Fruit fly (Drosophila melanogaster) whole organism, embryonic: ENCODE data around the gene Nup153.

Source experiments
- Adf1 ChIP-seq: fragments of 200-800 bp; sonication (Bioruptor generic); IDR thresholded peaks from 2 replicates; pipeline ENCODE4 v1.3.6; 2022; ENCODE audit warnings: missing biosample characterization, missing genetic modification characterization
- CG10209 ChIP-seq: fragments of 200-800 bp; sonication (Bioruptor generic); optimal IDR thresholded peaks from 3 replicates; lab custom pipeline; 2017; ENCODE audit warnings: missing biosample characterization, mild to moderate bottlenecking, missing genetic modification characterization, missing genetic modification reagents
- CG11093 ChIP-seq: fragments of 200-800 bp; sonication (Bioruptor generic); IDR thresholded peaks from 3 replicates; pipeline ENCODE4 v1.3.6; 2022; ENCODE audit warnings: missing biosample characterization, missing genetic modification characterization
- CG11695 ChIP-seq: fragments of 200-800 bp; sonication (Bioruptor generic); IDR thresholded peaks from 3 replicates; pipeline ENCODE4 v1.3.6; 2022; ENCODE audit warnings: missing biosample characterization, missing genetic modification characterization
- CG13296 ChIP-seq: fragments of 200-800 bp; sonication (Bioruptor generic); optimal IDR thresholded peaks from 3 replicates; lab custom pipeline; 2018; ENCODE audit warnings: missing biosample characterization, mild to moderate bottlenecking, missing genetic modification characterization
- CG15269 ChIP-seq: fragments of 200-800 bp; sonication (Bioruptor generic); optimal IDR thresholded peaks from 2 replicates; lab custom pipeline; 2018; ENCODE audit warnings: missing biosample characterization, mild to moderate bottlenecking, missing genetic modification characterization, moderate library complexity
- CG16863 ChIP-seq: fragments of 200-800 bp; sonication (Bioruptor generic); optimal IDR thresholded peaks from 3 replicates; lab custom pipeline; 2016; ENCODE audit warnings: missing biosample characterization, missing genetic modification characterization
- CG2712 ChIP-seq: fragments of 200-800 bp; optimal IDR thresholded peaks from 3 replicates; lab custom pipeline; 2019; ENCODE audit warnings: missing biosample characterization, mild to moderate bottlenecking, missing genetic modification characterization, moderate library complexity
- CG30403 ChIP-seq: fragments of 200-800 bp; sonication (Bioruptor generic); optimal IDR thresholded peaks from 3 replicates; lab custom pipeline; 2016; ENCODE audit warnings: missing biosample characterization, missing genetic modification characterization
- CG3065 ChIP-seq: fragments of 200-800 bp; sonication (Bioruptor generic); optimal IDR thresholded peaks from 2 replicates; lab custom pipeline; 2016; ENCODE audit warnings: missing biosample characterization, missing genetic modification characterization
- CG3847 ChIP-seq: fragments of 200-800 bp; sonication (Bioruptor generic); IDR thresholded peaks from 2 replicates; pipeline ENCODE4 v1.3.6; 2022; ENCODE audit warnings: missing biosample characterization, missing genetic modification characterization
- CG4730 ChIP-seq: fragments of 200-800 bp; sonication (Bioruptor generic); IDR thresholded peaks from 2 replicates; pipeline ENCODE4 v1.3.6; 2022; ENCODE audit warnings: missing biosample characterization, missing genetic modification characterization
- CG7357 ChIP-seq: fragments of 200-800 bp; sonication (Bioruptor generic); IDR thresholded peaks from 3 replicates; pipeline ENCODE4 v1.3.6; 2022; ENCODE audit warnings: missing biosample characterization, missing genetic modification characterization
- CG9932 ChIP-seq: fragments of 200-800 bp; sonication (Bioruptor generic); IDR thresholded peaks from 2 replicates; pipeline ENCODE4 v1.3.6; 2022; ENCODE audit warnings: missing biosample characterization, missing genetic modification characterization
- Chrac-16 ChIP-seq: fragments of 200-800 bp; sonication (Bioruptor generic); optimal IDR thresholded peaks from 3 replicates; lab custom pipeline; 2016; ENCODE audit warnings: missing biosample characterization, missing genetic modification characterization
- CoRest ChIP-seq: fragments of 200-800 bp; sonication (Bioruptor generic); optimal IDR thresholded peaks from 3 replicates; lab custom pipeline; 2018; ENCODE audit warnings: missing biosample characterization, mild to moderate bottlenecking, missing genetic modification characterization, moderate library complexity
- D19A ChIP-seq: fragments of 200-800 bp; optimal IDR thresholded peaks from 3 replicates; lab custom pipeline; 2019; ENCODE audit warnings: missing biosample characterization, mild to moderate bottlenecking, missing genetic modification characterization, moderate library complexity
- Dek ChIP-seq: fragments of 200-800 bp; sonication (Bioruptor generic); optimal IDR thresholded peaks from 3 replicates; lab custom pipeline; 2019; ENCODE audit warnings: missing biosample characterization, mild to moderate bottlenecking, missing genetic modification characterization, moderate library complexity
- Dip3 ChIP-seq: fragments of 200-800 bp; sonication (Bioruptor generic); optimal IDR thresholded peaks from 3 replicates; lab custom pipeline; 2016; ENCODE audit warnings: missing biosample characterization, missing genetic modification characterization
- Gsc ChIP-seq: fragments of 200-800 bp; sonication (Bioruptor generic); IDR thresholded peaks from 2 replicates; pipeline ENCODE4 v1.3.6; 2022; ENCODE audit warnings: missing biosample characterization, missing genetic modification characterization
- H15 ChIP-seq: fragments of 200-800 bp; sonication (Bioruptor generic); IDR thresholded peaks from 3 replicates; pipeline ENCODE4 v1.3.6; 2022; ENCODE audit warnings: missing biosample characterization, missing genetic modification characterization
- HmgD ChIP-seq: fragments of 200-800 bp; sonication (Bioruptor generic); optimal IDR thresholded peaks from 3 replicates; lab custom pipeline; 2016; ENCODE audit warnings: missing biosample characterization, missing genetic modification characterization
- Mad ChIP-seq: fragments of 200-800 bp; sonication (Bioruptor generic); optimal IDR thresholded peaks from 2 replicates; lab custom pipeline; 2016; ENCODE audit warnings: missing biosample characterization, missing genetic modification characterization
- Med ChIP-seq: fragments of 200-800 bp; sonication (Bioruptor generic); peaks from one replicate; lab custom pipeline; 2016; ENCODE audit warnings: missing biosample characterization, missing genetic modification characterization, mild to moderate bottlenecking, inconsistent platforms, moderate library complexity
- Mes4 ChIP-seq: fragments of 200-800 bp; sonication (Bioruptor generic); optimal IDR thresholded peaks from 2 replicates; lab custom pipeline; 2016; ENCODE audit warnings: missing biosample characterization, missing genetic modification characterization
- Nf-YB ChIP-seq: fragments of 200-800 bp; sonication (Bioruptor generic); optimal IDR thresholded peaks from 3 replicates; lab custom pipeline; 2019; ENCODE audit warnings: missing biosample characterization, mild to moderate bottlenecking, missing genetic modification characterization, moderate library complexity
- Oaz ChIP-seq: fragments of 200-800 bp; sonication (Bioruptor generic); IDR thresholded peaks from 2 replicates; pipeline ENCODE4 v1.3.6; 2022; ENCODE audit warnings: missing biosample characterization, missing genetic modification characterization
- PHDP ChIP-seq: fragments of 200-800 bp; sonication (Bioruptor generic); optimal IDR thresholded peaks from 3 replicates; lab custom pipeline; 2018; ENCODE audit warnings: missing biosample characterization, mild to moderate bottlenecking, missing genetic modification characterization, moderate library complexity
- Ptx1 ChIP-seq: fragments of 200-800 bp; sonication (Bioruptor generic); IDR thresholded peaks from 2 replicates; pipeline ENCODE4 v1.3.6; 2022; ENCODE audit warnings: missing biosample characterization, missing genetic modification characterization
- Sox100B ChIP-seq: fragments of 200-800 bp; sonication (Bioruptor generic); optimal IDR thresholded peaks from 3 replicates; lab custom pipeline; 2018; ENCODE audit warnings: missing biosample characterization, mild to moderate bottlenecking, missing genetic modification characterization
- Usf ChIP-seq: fragments of 200-800 bp; sonication (Bioruptor generic); optimal IDR thresholded peaks from 2 replicates; lab custom pipeline; 2017; ENCODE audit warnings: missing genotype, missing biosample characterization, missing genetic modification characterization
- YL-1 ChIP-seq: fragments of 200-800 bp; sonication (Bioruptor generic); optimal IDR thresholded peaks from 3 replicates; lab custom pipeline; 2017; ENCODE audit warnings: missing biosample characterization, mild to moderate bottlenecking, missing genetic modification characterization
- bab2 ChIP-seq: fragments of 200-800 bp; sonication (Bioruptor generic); optimal IDR thresholded peaks from 2 replicates; lab custom pipeline; 2016; ENCODE audit warnings: missing biosample characterization, missing genetic modification characterization
- br ChIP-seq: fragments of >200 bp; optimal IDR thresholded peaks from 2 replicates; lab custom pipeline; 2017
- cwo ChIP-seq: fragments of 200-800 bp; sonication (Bioruptor generic); optimal IDR thresholded peaks from 3 replicates; lab custom pipeline; 2017; ENCODE audit warnings: missing biosample characterization, missing genetic modification characterization, mild to moderate bottlenecking, moderate library complexity, missing genetic modification reagents
- dmrt99B ChIP-seq: fragments of 200-800 bp; sonication (Bioruptor generic); optimal IDR thresholded peaks from 2 replicates; lab custom pipeline; 2018; ENCODE audit warnings: missing biosample characterization, mild to moderate bottlenecking, missing genetic modification characterization, moderate library complexity
- dysf ChIP-seq: fragments of 200-800 bp; sonication (Bioruptor generic); IDR thresholded peaks from 3 replicates; pipeline ENCODE4 v1.3.6; 2022; ENCODE audit warnings: missing biosample characterization, missing genetic modification characterization
- emc ChIP-seq: fragments of 200-800 bp; sonication (Bioruptor generic); optimal IDR thresholded peaks from 2 replicates; lab custom pipeline; 2016; ENCODE audit warnings: missing biosample characterization, missing genetic modification characterization
- esg ChIP-seq: fragments of 200-800 bp; sonication (Bioruptor generic); conservative IDR thresholded peaks from 2 replicates; pipeline ENCODE4 v1.3.6; 2022; ENCODE audit warnings: missing biosample characterization, missing genetic modification characterization
- eve ChIP-seq, 2 experiments: fragments of >200 bp; optimal IDR thresholded peaks; 2 replicates each; lab custom pipeline; 2017; ENCODE audit warnings: missing biosample characterization in 2 of 2, missing genetic modification characterization in 2 of 2
- fu2 ChIP-seq: fragments of 200-800 bp; sonication (Bioruptor generic); optimal IDR thresholded peaks from 2 replicates; lab custom pipeline; 2016; ENCODE audit warnings: missing biosample characterization, missing genetic modification characterization
- kay ChIP-seq: fragments of 200-800 bp; sonication (Bioruptor generic); optimal IDR thresholded peaks from 2 replicates; lab custom pipeline; 2016; ENCODE audit warnings: missing biosample characterization, missing genetic modification characterization
- lilli ChIP-seq: fragments of 200-800 bp; sonication (Bioruptor generic); optimal IDR thresholded peaks from 3 replicates; lab custom pipeline; 2016; ENCODE audit warnings: missing biosample characterization, missing genetic modification characterization
- pb ChIP-seq: fragments of 200-800 bp; sonication (Bioruptor generic); optimal IDR thresholded peaks from 3 replicates; lab custom pipeline; 2016; ENCODE audit warnings: missing biosample characterization, missing genetic modification characterization
- pho ChIP-seq: fragments of 200-800 bp; sonication (Bioruptor generic); optimal IDR thresholded peaks from 2 replicates; lab custom pipeline; 2016; ENCODE audit warnings: missing biosample characterization, missing genetic modification characterization
- sisA ChIP-seq: fragments of 200-800 bp; sonication (Bioruptor generic); IDR thresholded peaks from 2 replicates; pipeline ENCODE4 v1.3.6; 2022; ENCODE audit warnings: missing biosample characterization, missing genetic modification characterization
- sug ChIP-seq: fragments of 200-800 bp; optimal IDR thresholded peaks from 2 replicates; lab custom pipeline; 2019; ENCODE audit warnings: missing biosample characterization, mild to moderate bottlenecking, missing genetic modification characterization, moderate library complexity
- tin ChIP-seq: fragments of 200-800 bp; sonication (Bioruptor generic); optimal IDR thresholded peaks from 3 replicates; lab custom pipeline; 2016; ENCODE audit warnings: missing biosample characterization, missing genetic modification characterization
- trem ChIP-seq: fragments of 200-800 bp; optimal IDR thresholded peaks from 3 replicates; lab custom pipeline; 2019; ENCODE audit warnings: missing biosample characterization, mild to moderate bottlenecking, missing genetic modification characterization, moderate library complexity
- tup ChIP-seq: fragments of 200-800 bp; sonication (Bioruptor generic); optimal IDR thresholded peaks from 2 replicates; lab custom pipeline; 2016; ENCODE audit warnings: missing biosample characterization, mild to moderate bottlenecking, missing genetic modification characterization, moderate library complexity
- usp ChIP-seq: fragments of >200 bp; optimal IDR thresholded peaks from 2 replicates; lab custom pipeline; 2017; ENCODE audit warnings: missing biosample characterization, missing genetic modification characterization
- vfl ChIP-seq: fragments of 200-800 bp; sonication (Bioruptor generic); optimal IDR thresholded peaks from 2 replicates; lab custom pipeline; 2016; ENCODE audit warnings: missing biosample characterization, missing genetic modification characterization

Nup153 gene

DNA sequence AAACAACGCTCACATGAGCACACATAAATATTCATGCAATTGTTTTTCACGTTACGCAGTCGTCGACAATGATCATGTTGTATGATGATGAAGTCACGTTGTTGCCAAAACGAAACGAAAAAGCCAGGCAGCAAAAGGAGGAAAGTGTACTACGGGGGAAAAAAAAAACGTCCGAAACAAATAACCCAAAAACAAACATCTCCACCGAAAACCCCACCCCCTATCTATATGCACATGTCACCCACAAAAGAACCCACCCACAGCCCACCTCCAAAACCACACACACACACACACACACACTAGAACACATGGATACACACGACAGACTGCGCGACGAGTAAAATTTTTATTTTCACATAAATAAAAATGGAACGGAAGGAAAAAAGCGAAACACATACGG, 23.9 kb upstream of the Nup153 start:
- TF ChIP-seq PHDP (tag; lab: Kevin White, UChicago): no peak
- no peak for TF ChIP-seq Med
- no peak for TF ChIP-seq CG16863 (GFP tag; lab: Kevin White, UChicago)
- no peak for TF ChIP-seq br (lab: Kevin White, UChicago)
- no peak for TF ChIP-seq fu2 (GFP tag; lab: Kevin White, UChicago)
- TF ChIP-seq sisA (GFP tag; lab: Robert Waterston, UW): no peak

DNA sequence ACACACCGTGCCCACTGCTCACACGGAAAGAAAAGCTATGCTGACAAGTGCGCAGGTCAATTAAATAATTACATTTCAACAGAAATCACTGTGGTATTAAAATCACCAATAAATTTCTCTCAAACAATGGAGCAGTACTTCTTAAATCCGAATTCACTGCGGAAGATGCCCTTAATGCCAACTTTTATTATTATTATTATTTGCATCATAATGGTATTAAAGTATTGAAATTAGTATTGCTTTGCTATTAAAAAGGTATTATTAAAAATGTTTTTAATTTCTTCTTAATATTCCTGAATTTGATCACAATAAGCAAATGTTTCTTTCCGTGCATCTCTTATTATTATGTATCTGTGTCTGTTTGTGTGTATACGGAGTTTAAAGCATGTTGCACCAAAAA, 19.1 kb upstream of the Nup153 start:
- no peak for TF ChIP-seq Dip3
- no peak for TF ChIP-seq vfl
- no peak for TF ChIP-seq Mes4 (GFP tag; lab: Kevin White, UChicago)
- no peak for TF ChIP-seq emc (GFP tag; lab: Kevin White, UChicago)
- TF ChIP-seq lilli (GFP tag; lab: Kevin White, UChicago): peak; percentile 3
- TF ChIP-seq cwo (GFP tag; lab: Kevin White, UChicago): peak; percentile 45
- peak; percentile 4 for TF ChIP-seq sug
- peak; percentile 53 for TF ChIP-seq CG30403 (GFP tag; lab: Kevin White, UChicago)
- peak; percentile 55 for TF ChIP-seq CG2712 (tag; lab: Kevin White, UChicago)
- TF ChIP-seq CG15269 (tag; lab: Kevin White, UChicago): peak; percentile 57
- TF ChIP-seq H15 (GFP tag; lab: Robert Waterston, UW): no peak
- no peak for TF ChIP-seq CG3847 (GFP tag; lab: Robert Waterston, UW)
- TF ChIP-seq CG4730 (GFP tag; lab: Robert Waterston, UW): no peak
- TF ChIP-seq Usf: no peak
- no peak for TF ChIP-seq Mad (GFP tag; lab: Kevin White, UChicago)
- TF ChIP-seq CG9932 (GFP tag; lab: Robert Waterston, UW): no peak
- no peak for TF ChIP-seq CG11695 (GFP tag; lab: Robert Waterston, UW)
- TF ChIP-seq tin: peak; percentile 9
- no peak for TF ChIP-seq usp (GFP tag; lab: Kevin White, UChicago)
- TF ChIP-seq tup (GFP tag; lab: Kevin White, UChicago): no peak
- TF ChIP-seq Sox100B (GFP tag; lab: Kevin White, UChicago): peak; percentile 49
- no peak for TF ChIP-seq YL-1 (GFP tag; lab: Kevin White, UChicago)
- TF ChIP-seq esg (GFP tag; lab: Robert Waterston, UW): no peak
- peak; percentile 19 for TF ChIP-seq CG13296 (GFP tag; lab: Kevin White, UChicago)
- peak; percentile 74 for TF ChIP-seq dmrt99B (tag; lab: Kevin White, UChicago)
- peak; percentile 34; the same call in 2 of the 3 replicates for TF ChIP-seq dysf (GFP tag; lab: Robert Waterston, UW)
- TF ChIP-seq Nf-YB: no peak
- no peak for TF ChIP-seq kay (GFP tag; lab: Kevin White, UChicago)
- TF ChIP-seq pho (GFP tag; lab: Kevin White, UChicago): peak; percentile 3
- TF ChIP-seq D19A (tag; lab: Kevin White, UChicago): peak; percentile 13
- no peak for TF ChIP-seq Gsc (GFP tag; lab: Robert Waterston, UW)
- no peak for TF ChIP-seq trem (tag; lab: Kevin White, UChicago)
- peak; percentile 8 for TF ChIP-seq bab2 (GFP tag; lab: Kevin White, UChicago)
- TF ChIP-seq Oaz: no peak
- TF ChIP-seq eve (GFP tag; optimal IDR thresholded peaks at IDR 0.05; lab: Kevin White, UChicago): peak in 1 of 2 experiments; percentile 71
- peak; percentile 50 for TF ChIP-seq CG10209 (GFP tag; lab: Kevin White, UChicago)
- TF ChIP-seq pb: no peak
- no peak for TF ChIP-seq CG11093
- no peak for TF ChIP-seq CG3065 (GFP tag; lab: Kevin White, UChicago)
- TF ChIP-seq Chrac-16 (GFP tag; lab: Kevin White, UChicago): no peak
- TF ChIP-seq CoRest (tag; lab: Kevin White, UChicago): peak; percentile 61
- peak; percentile 17 for TF ChIP-seq Dek (tag; lab: Kevin White, UChicago)
- TF ChIP-seq HmgD: no peak
- no peak for TF ChIP-seq CG7357
- TF ChIP-seq Ptx1 (GFP tag; lab: Robert Waterston, UW): 0 out of 2 replicates have a peak, but pooled peaks have one; percentile 31
- no peak for TF ChIP-seq Adf1 (GFP tag; lab: Robert Waterston, UW)
